Worm (Caenorhabditis elegans) whole organism, L4 larva: Measurements from ENCODE around the gene F48E8.4.

ENCODE experiments used
- D1046.2 ChIP-seq: fragments of 200-800 bp; sonication (Bioruptor generic); IDR thresholded peaks from 2 replicates; pipeline ENCODE4 v1.3.6; 2022; ENCODE audit warnings: missing genetic modification characterization, missing compliant biosample characterization
- R02D3.7 ChIP-seq: fragments of 150-350 bp; sonication (generic microtip); optimal IDR thresholded peaks from 3 replicates; lab custom pipeline; 2014; ENCODE audit warnings: missing biosample characterization, missing genetic modification characterization
- Y105C5A.15 ChIP-seq: fragments of 200-800 bp; sonication (Bioruptor generic); IDR thresholded peaks from 2 replicates; pipeline ENCODE4 v1.3.6; 2022; ENCODE audit warnings: missing genetic modification characterization, missing compliant biosample characterization
- Y5F2A.4 ChIP-seq: fragments of 200-800 bp; sonication (Bioruptor generic); optimal IDR thresholded peaks from 2 replicates; lab custom pipeline; 2018; ENCODE audit warnings: mild to moderate bottlenecking, missing genetic modification characterization, missing compliant biosample characterization
- aly-2 ChIP-seq: sonication (generic microtip); optimal IDR thresholded peaks from 2 replicates; lab custom pipeline; 2018; ENCODE audit warnings: missing biosample characterization, missing genetic modification characterization
- ceh-28 ChIP-seq: fragments of 150-350 bp; optimal IDR thresholded peaks from 2 replicates; lab custom pipeline; 2014; ENCODE audit warnings: missing biosample characterization, missing genetic modification reagents, missing genetic modification characterization
- ceh-62 ChIP-seq: sonication (generic microtip); optimal IDR thresholded peaks from 2 replicates; lab custom pipeline; 2017; ENCODE audit warnings: missing biosample characterization, missing genetic modification characterization
- ceh-82 ChIP-seq: sonication (generic microtip); optimal IDR thresholded peaks from 2 replicates; lab custom pipeline; 2017; ENCODE audit warnings: missing biosample characterization, missing genetic modification characterization
- cey-2 ChIP-seq: sonication (generic microtip); optimal IDR thresholded peaks from 3 replicates; lab custom pipeline; 2017; ENCODE audit warnings: missing genetic modification characterization, mild to moderate bottlenecking, missing compliant biosample characterization, antibody characterized with exemption, borderline replicate concordance; ENCODE audit not compliant: insufficient read depth
- daf-16 ChIP-seq, 3 experiments: sonication (generic microtip); optimal IDR thresholded peaks; 2 replicates each; lab custom pipeline; 2016 to 2017; ENCODE audit warnings: missing genetic modification characterization in 3 of 3, missing genetic modification reagents in 3 of 3, mild to moderate bottlenecking in 2 of 3, missing compliant biosample characterization in 2 of 3, missing biosample characterization in 1 of 3, moderate library complexity in 1 of 3
- dmd-6 ChIP-seq: fragments of 200-800 bp; sonication (Bioruptor generic); IDR thresholded peaks from 2 replicates; pipeline ENCODE4 v1.3.6; 2022; ENCODE audit warnings: missing genetic modification reagents, missing genetic modification characterization, missing compliant biosample characterization
- dve-1 ChIP-seq: sonication (generic microtip); optimal IDR thresholded peaks from 2 replicates; lab custom pipeline; 2017; ENCODE audit warnings: antibody characterized with exemption, mild to moderate bottlenecking, missing genetic modification characterization, missing compliant biosample characterization; ENCODE audit not compliant: insufficient read depth
- egl-43 ChIP-seq: fragments of 200-800 bp; sonication (Bioruptor generic); IDR thresholded peaks from 2 replicates; pipeline ENCODE4 v1.3.6; 2022; ENCODE audit warnings: missing genetic modification reagents, missing genetic modification characterization, missing compliant biosample characterization
- fos-1 ChIP-seq: fragments of 150-350 bp; optimal IDR thresholded peaks from 2 replicates; lab custom pipeline; 2014; ENCODE audit warnings: missing biosample characterization, missing genetic modification characterization
- hif-1 ChIP-seq, 2 experiments: sonication (generic microtip); optimal IDR thresholded peaks; 2 replicates each; lab custom pipeline; 2016 to 2017; ENCODE audit warnings: missing compliant biosample characterization in 2 of 2, missing genetic modification characterization in 2 of 2, missing genetic modification reagents in 2 of 2, missing genotype in 2 of 2, mild to moderate bottlenecking in 1 of 2
- hlh-11 ChIP-seq: fragments of 200-800 bp; sonication (Bioruptor generic); optimal IDR thresholded peaks from 2 replicates; lab custom pipeline; 2018; ENCODE audit warnings: mild to moderate bottlenecking, missing genetic modification characterization, missing compliant biosample characterization
- hlh-30 ChIP-seq: sonication (generic microtip); optimal IDR thresholded peaks from 2 replicates; lab custom pipeline; 2017; ENCODE audit warnings: antibody characterized with exemption, mild to moderate bottlenecking, missing genetic modification characterization, missing compliant biosample characterization; ENCODE audit not compliant: insufficient read depth
- hmg-1.1 ChIP-seq: fragments of 200-800 bp; sonication (Bioruptor generic); IDR thresholded peaks from 2 replicates; pipeline ENCODE4 v1.3.6; 2022; ENCODE audit warnings: missing genetic modification reagents, missing genetic modification characterization, missing compliant biosample characterization
- lin-1 ChIP-seq: fragments of 200-800 bp; sonication (Bioruptor generic); IDR thresholded peaks from 2 replicates; pipeline ENCODE4 v1.3.6; 2022; ENCODE audit warnings: missing genetic modification reagents, missing genetic modification characterization, missing compliant biosample characterization
- lin-29 ChIP-seq: fragments of 200-800 bp; sonication (Bioruptor generic); IDR thresholded peaks from 2 replicates; pipeline ENCODE4 v1.3.6; 2022; ENCODE audit warnings: missing genetic modification reagents, missing genetic modification characterization, missing compliant biosample characterization
- lin-38 ChIP-seq: fragments of 200-800 bp; sonication (Bioruptor generic); IDR thresholded peaks from 2 replicates; pipeline ENCODE4 v1.3.6; 2022; ENCODE audit warnings: missing genetic modification reagents, missing genetic modification characterization, missing compliant biosample characterization
- lsy-2 ChIP-seq, 2 experiments: fragments of 150-350 bp in 1 of 2; sonication (generic microtip) in 1 of 2; optimal IDR thresholded peaks; 2 replicates each; lab custom pipeline; 2014 to 2017; ENCODE audit warnings: missing biosample characterization in 2 of 2, missing genetic modification characterization in 2 of 2
- mdl-1 ChIP-seq, 2 experiments: fragments of 150-350 bp in 1 of 2; sonication (generic microtip) in 1 of 2; optimal IDR thresholded peaks; 2 replicates each; lab custom pipeline; 2014 to 2017; ENCODE audit warnings: missing biosample characterization in 2 of 2, missing genetic modification characterization in 2 of 2
- mep-1 ChIP-seq: fragments of 150-350 bp; sonication (generic microtip); optimal IDR thresholded peaks from 3 replicates; lab custom pipeline; 2014; ENCODE audit warnings: missing biosample characterization, missing genetic modification characterization
- mes-2 ChIP-seq: sonication (generic microtip); optimal IDR thresholded peaks from 2 replicates; lab custom pipeline; 2016; ENCODE audit warnings: missing genotype, mild to moderate bottlenecking, missing genetic modification characterization, missing compliant biosample characterization; ENCODE audit not compliant: poor library complexity, severe bottlenecking
- mxl-3 ChIP-seq: fragments of 200-800 bp; sonication (Bioruptor generic); optimal IDR thresholded peaks from 2 replicates; lab custom pipeline; 2018; ENCODE audit warnings: mild to moderate bottlenecking, missing genetic modification characterization, missing compliant biosample characterization
- nhr-102 ChIP-seq: sonication (generic microtip); optimal IDR thresholded peaks from 2 replicates; lab custom pipeline; 2016; ENCODE audit warnings: mild to moderate bottlenecking, missing genetic modification characterization, moderate library complexity, missing compliant biosample characterization
- nhr-11 ChIP-seq: fragments of 150-350 bp; optimal IDR thresholded peaks from 2 replicates; lab custom pipeline; 2014; ENCODE audit warnings: missing biosample characterization, missing genetic modification characterization
- nhr-28 ChIP-seq: fragments of 150-350 bp; optimal IDR thresholded peaks from 2 replicates; lab custom pipeline; 2014; ENCODE audit warnings: missing biosample characterization, missing genetic modification characterization
- nhr-41 ChIP-seq: fragments of 200-800 bp; sonication (Bioruptor generic); IDR thresholded peaks from 2 replicates; pipeline ENCODE4 v1.3.6; 2022; ENCODE audit warnings: missing genetic modification reagents, missing genetic modification characterization, missing compliant biosample characterization
- nhr-48 ChIP-seq: sonication (generic microtip); optimal IDR thresholded peaks from 2 replicates; lab custom pipeline; 2016; ENCODE audit warnings: mild to moderate bottlenecking, missing genetic modification characterization, missing compliant biosample characterization
- nhr-76 ChIP-seq: fragments of 150-350 bp; optimal IDR thresholded peaks from 2 replicates; lab custom pipeline; 2014; ENCODE audit warnings: missing biosample characterization, missing genetic modification characterization
- pha-4 ChIP-seq, 2 experiments: fragments of 150-350 bp in 1 of 2; fragments of 200-800 bp in 1 of 2; sonication (Bioruptor generic) in 1 of 2; IDR thresholded peaks in 1 of 2; optimal IDR thresholded peaks in 1 of 2; 2 replicates each; pipeline versions ENCODE4 v1.3.6 to Lab custom; 2014 to 2022; ENCODE audit warnings: missing genetic modification characterization in 2 of 2, missing genetic modification reagents in 2 of 2, missing biosample characterization in 1 of 2, missing compliant biosample characterization in 1 of 2
- php-3 ChIP-seq: fragments of 200-800 bp; sonication (Bioruptor generic); IDR thresholded peaks from 2 replicates; pipeline ENCODE4 v1.3.6; 2022; ENCODE audit warnings: missing genetic modification reagents, missing genetic modification characterization, missing compliant biosample characterization
- pqm-1 ChIP-seq: sonication (generic microtip); optimal IDR thresholded peaks from 2 replicates; lab custom pipeline; 2017; ENCODE audit warnings: missing biosample characterization, missing genetic modification characterization
- rbr-2 ChIP-seq: sonication (generic microtip); optimal IDR thresholded peaks from 2 replicates; lab custom pipeline; 2016; ENCODE audit warnings: missing genotype, missing genetic modification characterization, missing compliant biosample characterization
- tag-97 ChIP-seq: fragments of 200-800 bp; sonication (Bioruptor generic); IDR thresholded peaks from 2 replicates; pipeline ENCODE4 v1.3.6; 2022; ENCODE audit warnings: missing genetic modification characterization, missing compliant biosample characterization
- unc-39 ChIP-seq: sonication (generic microtip); optimal IDR thresholded peaks from 2 replicates; lab custom pipeline; 2017; ENCODE audit warnings: missing biosample characterization, missing genetic modification characterization
- unc-62 ChIP-seq, 3 experiments: fragments of 150-350 bp in 1 of 3; sonication (generic microtip); optimal IDR thresholded peaks in 2 of 3; peaks in 1 of 3; 1 replicate in 1 of 3; 2 replicates in 2 of 3; lab custom pipeline; 2014 to 2017; ENCODE audit warnings: missing biosample characterization in 3 of 3, missing genetic modification characterization in 3 of 3, missing genetic modification reagents in 3 of 3, missing genotype in 1 of 3

The F48E8.4 gene

DNA sequence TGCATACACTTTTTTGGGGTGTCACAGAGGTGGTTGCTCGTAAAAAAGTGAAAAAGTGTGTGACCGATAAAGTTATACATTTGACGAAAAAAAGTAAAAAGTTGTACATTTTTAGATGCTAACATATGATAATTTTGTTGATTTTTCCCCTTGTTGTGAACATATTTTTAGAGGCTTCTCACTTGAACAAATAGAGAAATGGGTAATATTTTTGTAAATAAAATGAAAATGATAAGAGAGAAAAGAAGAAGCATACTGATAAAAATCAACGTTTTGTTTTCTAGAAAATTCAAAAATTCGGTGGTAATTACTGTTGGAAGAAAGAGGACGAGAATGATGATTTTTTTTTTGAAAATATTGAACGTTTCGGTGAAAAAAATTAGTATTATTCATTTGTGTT, 33.1 kb upstream of the F48E8.4 start:
- TF ChIP-seq fos-1 = no peak
- TF ChIP-seq nhr-76 (tag; lab: Kevin White, UChicago) = no peak
- no peak for TF ChIP-seq aly-2 (tag; lab: Kevin White, UChicago)
- TF ChIP-seq dmd-6 (GFP tag; lab: Robert Waterston, UW) = no peak
- TF ChIP-seq nhr-41 = no peak
- TF ChIP-seq daf-16 (GFP tag; optimal IDR thresholded peaks at IDR 0.05; lab: Kevin White, UChicago) = no peak
- TF ChIP-seq daf-16 (tag; optimal IDR thresholded peaks at IDR 0.05; lab: Kevin White, UChicago) = peak; percentile 93
- no peak for TF ChIP-seq ceh-28
- no peak for TF ChIP-seq cey-2 (tag; lab: Kevin White, UChicago)
- peak; percentile 56 for TF ChIP-seq dve-1 (tag; lab: Kevin White, UChicago)
- TF ChIP-seq tag-97 (GFP tag; lab: Robert Waterston, UW) = no peak
- 0 out of 2 replicates have a peak, but pooled peaks have one; percentile 18 for TF ChIP-seq php-3 (GFP tag; lab: Robert Waterston, UW)
- TF ChIP-seq Y5F2A.4 (GFP tag; lab: Kevin White, UChicago) = no peak
- peak; percentile 9 for TF ChIP-seq pqm-1
- TF ChIP-seq mxl-3 (GFP tag; lab: Kevin White, UChicago) = no peak
- no peak for TF ChIP-seq D1046.2 (GFP tag; lab: Robert Waterston, UW)
- TF ChIP-seq lin-29 = no peak
- TF ChIP-seq hlh-11 (tag; lab: Kevin White, UChicago) = peak; percentile 16
- no peak for TF ChIP-seq nhr-102 (tag; lab: Kevin White, UChicago)
- TF ChIP-seq nhr-48 (tag; lab: Kevin White, UChicago) = no peak
- TF ChIP-seq nhr-11 (tag; lab: Kevin White, UChicago) = no peak
- TF ChIP-seq ceh-62 (tag; lab: Kevin White, UChicago) = no peak

DNA sequence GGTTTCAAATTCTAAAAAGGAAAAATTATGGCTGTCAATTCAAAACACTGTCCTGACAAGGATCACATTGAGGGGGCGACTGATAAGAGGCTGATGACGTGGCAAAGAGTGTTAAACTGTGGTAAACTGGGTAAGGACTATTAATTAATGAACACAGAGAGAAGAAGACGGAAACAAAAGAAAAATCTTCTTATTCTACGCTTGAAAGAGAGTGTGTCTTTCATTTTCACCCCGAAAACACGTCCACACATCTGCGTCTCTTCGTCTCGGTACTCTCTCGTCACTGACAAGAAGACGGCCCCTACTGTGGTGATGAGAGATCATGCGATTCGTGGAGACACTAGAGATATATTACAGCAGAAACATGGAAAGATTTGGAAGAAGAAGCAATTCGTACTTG, 32.0 kb upstream of the F48E8.4 start:
- TF ChIP-seq mes-2 (tag; lab: Kevin White, UChicago) (peak; percentile 24), hlh-11 (tag; lab: Kevin White, UChicago) (peak; percentile 72), daf-16 (GFP tag; optimal IDR thresholded peaks at IDR 0.05; lab: Kevin White, UChicago) (no peak), daf-16 (tag; optimal IDR thresholded peaks at IDR 0.05; lab: Kevin White, UChicago) (peak; percentile 67), nhr-28 (tag; lab: Kevin White, UChicago) (peak; percentile 56), dve-1 (tag; lab: Kevin White, UChicago) (peak; percentile 46), Y105C5A.15 (no peak), dmd-6 (GFP tag; lab: Robert Waterston, UW) (peak; percentile 71), nhr-11 (tag; lab: Kevin White, UChicago) (peak; percentile 20), lsy-2 (tag; optimal IDR thresholded peaks at IDR 0.05; lab: Kevin White, UChicago) (peak in 1 of 2 experiments; percentile 18), hlh-30 (tag; lab: Kevin White, UChicago) (peak; percentile 13), pha-4 (GFP tag; IDR thresholded peaks at IDR 0.05; lab: Robert Waterston, UW) (0 out of 2 replicates have a peak, but pooled peaks have one; percentile 5), pha-4 (tag; optimal IDR thresholded peaks at IDR 0.05; lab: Kevin White, UChicago) (no peak), pqm-1 (peak; percentile 25), mep-1 (peak; percentile 64), ceh-82 (no peak), hmg-1.1 (0 out of 2 replicates have a peak, but pooled peaks have one; percentile 11), mxl-3 (GFP tag; lab: Kevin White, UChicago) (peak; percentile 61), unc-62 (GFP tag; optimal IDR thresholded peaks at IDR 0.05 in 1 of 2; lab: Kevin White, UChicago) (peak in 1 of 2 experiments; percentile 22), unc-62 (tag; optimal IDR thresholded peaks at IDR 0.05; lab: Kevin White, UChicago) (no peak), hif-1 (tag; optimal IDR thresholded peaks at IDR 0.05; lab: Kevin White, UChicago) (peak in 1 of 2 experiments; percentile 18), ceh-28 (no peak), rbr-2 (tag; lab: Kevin White, UChicago) (peak; percentile 27), mdl-1 (tag; optimal IDR thresholded peaks at IDR 0.05; lab: Kevin White, UChicago) (peak in 1 of 2 experiments; percentile 34), unc-39 (tag; lab: Kevin White, UChicago) (no peak), nhr-48 (tag; lab: Kevin White, UChicago) (peak; percentile 13), egl-43 (GFP tag; lab: Robert Waterston, UW) (no peak), lin-1 (GFP tag; lab: Robert Waterston, UW) (peak; percentile 45; the same call in 1 of the 2 replicates), lin-38 (peak; percentile 33; the same call in 1 of the 2 replicates), aly-2 (tag; lab: Kevin White, UChicago) (no peak), R02D3.7 (tag; lab: Kevin White, UChicago) (no peak)
